Fruit fly (Drosophila melanogaster) whole organism, embryonic: Measurements from ENCODE around the gene CG31468.

Experiments used
- Antp ChIP-seq: fragments of 200-800 bp; sonication (Bioruptor generic); optimal IDR thresholded peaks from 3 replicates; lab custom pipeline; 2016; ENCODE audit warnings: missing biosample characterization, missing genetic modification characterization
- Atf3 ChIP-seq: fragments of 200-800 bp; sonication (Bioruptor generic); optimal IDR thresholded peaks from 3 replicates; lab custom pipeline; 2016; ENCODE audit warnings: missing biosample characterization, missing genetic modification characterization
- Atf6 ChIP-seq: fragments of 200-800 bp; sonication (Bioruptor generic); IDR thresholded peaks from 2 replicates; pipeline ENCODE4 v1.3.6; 2022; ENCODE audit warnings: missing biosample characterization, missing genetic modification characterization
- Blimp-1 ChIP-seq: fragments of 200-800 bp; sonication (Bioruptor generic); optimal IDR thresholded peaks from 3 replicates; lab custom pipeline; 2018; ENCODE audit warnings: missing biosample characterization, missing genetic modification characterization, mild to moderate bottlenecking, moderate library complexity, missing genetic modification reagents
- CG10565 ChIP-seq: fragments of 200-800 bp; sonication (Bioruptor generic); optimal IDR thresholded peaks from 3 replicates; lab custom pipeline; 2016; ENCODE audit warnings: missing biosample characterization, mild to moderate bottlenecking, missing genetic modification characterization
- CG11085 ChIP-seq: fragments of 200-800 bp; sonication (Bioruptor generic); IDR thresholded peaks from 2 replicates; pipeline ENCODE4 v1.3.6; 2022; ENCODE audit warnings: missing biosample characterization, missing genetic modification characterization
- CG11504 ChIP-seq: fragments of 200-800 bp; sonication (Bioruptor generic); optimal IDR thresholded peaks from 3 replicates; lab custom pipeline; 2019; ENCODE audit warnings: missing biosample characterization, mild to moderate bottlenecking, missing genetic modification characterization, moderate library complexity
- CG11560 ChIP-seq: fragments of 200-800 bp; sonication (Bioruptor generic); IDR thresholded peaks from 3 replicates; pipeline ENCODE4 v1.3.6; 2022; ENCODE audit warnings: missing biosample characterization, missing genetic modification characterization
- CG12659 ChIP-seq: fragments of 200-800 bp; sonication (Bioruptor generic); optimal IDR thresholded peaks from 3 replicates; lab custom pipeline; 2017; ENCODE audit warnings: mild to moderate bottlenecking, missing biosample characterization, missing genetic modification reagents, missing genetic modification characterization
- CG12744 ChIP-seq: fragments of 200-800 bp; sonication (Bioruptor generic); optimal IDR thresholded peaks from 2 replicates; lab custom pipeline; 2016; ENCODE audit warnings: missing biosample characterization, missing genetic modification characterization
- CG14667 ChIP-seq: fragments of 200-800 bp; sonication (Bioruptor generic); IDR thresholded peaks from 2 replicates; pipeline ENCODE4 v1.3.6; 2022; ENCODE audit warnings: missing biosample characterization, missing genetic modification characterization
- CG15269 ChIP-seq: fragments of 200-800 bp; sonication (Bioruptor generic); optimal IDR thresholded peaks from 2 replicates; lab custom pipeline; 2018; ENCODE audit warnings: missing biosample characterization, mild to moderate bottlenecking, missing genetic modification characterization, moderate library complexity
- CG17359 ChIP-seq: fragments of 200-800 bp; sonication (Bioruptor generic); optimal IDR thresholded peaks from 3 replicates; lab custom pipeline; 2018; ENCODE audit warnings: missing biosample characterization, mild to moderate bottlenecking, missing genetic modification characterization, moderate library complexity
- CG17829 ChIP-seq: fragments of 200-800 bp; optimal IDR thresholded peaks from 2 replicates; lab custom pipeline; 2019; ENCODE audit warnings: missing biosample characterization, mild to moderate bottlenecking, missing genetic modification characterization, moderate library complexity
- CG1792 ChIP-seq: fragments of 200-800 bp; sonication (Bioruptor generic); optimal IDR thresholded peaks from 2 replicates; lab custom pipeline; 2016; ENCODE audit warnings: missing biosample characterization, missing genetic modification characterization
- CG1832 ChIP-seq: fragments of 200-800 bp; sonication (Bioruptor generic); optimal IDR thresholded peaks from 2 replicates; lab custom pipeline; 2017; ENCODE audit warnings: missing biosample characterization, mild to moderate bottlenecking, missing genetic modification characterization, inconsistent platforms
- CG2116 ChIP-seq: fragments of 200-800 bp; sonication (Bioruptor generic); optimal IDR thresholded peaks from 3 replicates; lab custom pipeline; 2018; ENCODE audit warnings: missing biosample characterization, mild to moderate bottlenecking, missing genetic modification characterization
- CG2199 ChIP-seq: fragments of 200-800 bp; sonication (Bioruptor generic); IDR thresholded peaks from 3 replicates; pipeline ENCODE4 v1.3.6; 2022; ENCODE audit warnings: missing biosample characterization, missing genetic modification characterization
- CG2712 ChIP-seq: fragments of 200-800 bp; optimal IDR thresholded peaks from 3 replicates; lab custom pipeline; 2019; ENCODE audit warnings: missing biosample characterization, mild to moderate bottlenecking, missing genetic modification characterization, moderate library complexity
- CG2889 ChIP-seq: fragments of 200-800 bp; sonication (Bioruptor generic); IDR thresholded peaks from 3 replicates; pipeline ENCODE4 v1.3.6; 2022; ENCODE audit warnings: missing biosample characterization, missing genetic modification characterization
- CG3065 ChIP-seq: fragments of 200-800 bp; sonication (Bioruptor generic); optimal IDR thresholded peaks from 2 replicates; lab custom pipeline; 2016; ENCODE audit warnings: missing biosample characterization, missing genetic modification characterization
- CG34376 ChIP-seq: fragments of 200-800 bp; sonication (Bioruptor generic); optimal IDR thresholded peaks from 2 replicates; lab custom pipeline; 2018; ENCODE audit warnings: missing biosample characterization, mild to moderate bottlenecking, missing genetic modification characterization
- CG34422 ChIP-seq: fragments of 200-800 bp; sonication (Bioruptor generic); IDR thresholded peaks from 3 replicates; pipeline ENCODE4 v1.3.6; 2022; ENCODE audit warnings: missing biosample characterization, missing genetic modification characterization
- CG4404 ChIP-seq: fragments of 200-800 bp; sonication (Bioruptor generic); IDR thresholded peaks from 2 replicates; pipeline ENCODE4 v1.3.6; 2022; ENCODE audit warnings: missing biosample characterization, missing genetic modification characterization
- CG7786 ChIP-seq: fragments of 200-800 bp; sonication (Bioruptor generic); optimal IDR thresholded peaks from 2 replicates; lab custom pipeline; 2016; ENCODE audit warnings: missing biosample characterization, missing genetic modification characterization
- CG8290 ChIP-seq, 3 experiments: fragments of 200-800 bp; sonication (Bioruptor generic); optimal IDR thresholded peaks; 2 replicates each; lab custom pipeline; 2016 to 2019; ENCODE audit warnings: missing biosample characterization in 3 of 3, missing genetic modification characterization in 3 of 3, mild to moderate bottlenecking in 2 of 3, moderate library complexity in 1 of 3
- Doc2 ChIP-seq: fragments of 200-800 bp; sonication (Bioruptor generic); IDR thresholded peaks from 2 replicates; pipeline ENCODE4 v1.3.6; 2022; ENCODE audit warnings: missing biosample characterization, missing genetic modification characterization
- Hr78 ChIP-seq, 2 experiments: fragments of 200-800 bp in 1 of 2; fragments of >200 bp in 1 of 2; sonication (Bioruptor generic) in 1 of 2; optimal IDR thresholded peaks; 2 replicates each; lab custom pipeline; 2017 to 2019; ENCODE audit warnings: missing biosample characterization in 2 of 2, missing genetic modification characterization in 2 of 2, mild to moderate bottlenecking in 1 of 2, moderate library complexity in 1 of 2
- MESR4 ChIP-seq: fragments of 200-800 bp; sonication (Bioruptor generic); optimal IDR thresholded peaks from 2 replicates; lab custom pipeline; 2018; ENCODE audit warnings: missing biosample characterization, mild to moderate bottlenecking, missing genetic modification characterization, moderate library complexity
- NfI ChIP-seq: fragments of 200-800 bp; sonication (Bioruptor generic); optimal IDR thresholded peaks from 3 replicates; lab custom pipeline; 2018; ENCODE audit warnings: missing biosample characterization, mild to moderate bottlenecking, missing genetic modification characterization, moderate library complexity
- Ptx1 ChIP-seq: fragments of 200-800 bp; sonication (Bioruptor generic); IDR thresholded peaks from 2 replicates; pipeline ENCODE4 v1.3.6; 2022; ENCODE audit warnings: missing biosample characterization, missing genetic modification characterization
- Side ChIP-seq: fragments of 200-800 bp; sonication (Bioruptor generic); optimal IDR thresholded peaks from 2 replicates; lab custom pipeline; 2016; ENCODE audit warnings: missing biosample characterization, missing genetic modification characterization
- Taf1 ChIP-seq: fragments of 200-800 bp; sonication (Bioruptor generic); IDR thresholded peaks from 2 replicates; pipeline ENCODE4 v1.3.6; 2022; ENCODE audit warnings: missing biosample characterization, missing genetic modification characterization
- bigmax ChIP-seq: fragments of 200-800 bp; sonication (Bioruptor generic); optimal IDR thresholded peaks from 2 replicates; lab custom pipeline; 2018; ENCODE audit warnings: missing biosample characterization, mild to moderate bottlenecking, missing genetic modification characterization
- bsh ChIP-seq, 2 experiments: fragments of 200-800 bp; sonication (Bioruptor generic); optimal IDR thresholded peaks; 2 replicates each; lab custom pipeline; 2017 to 2018; ENCODE audit warnings: mild to moderate bottlenecking in 2 of 2, missing biosample characterization in 2 of 2, missing genetic modification characterization in 2 of 2, moderate library complexity in 1 of 2
- chm ChIP-seq: fragments of 200-800 bp; sonication (Bioruptor generic); IDR thresholded peaks from 2 replicates; pipeline ENCODE4 v1.3.6; 2022; ENCODE audit warnings: missing biosample characterization, missing genetic modification characterization
- ci ChIP-seq: fragments of 200-800 bp; sonication (Bioruptor generic); IDR thresholded peaks from 3 replicates; pipeline ENCODE4 v1.3.6; 2022; ENCODE audit warnings: missing biosample characterization, missing genetic modification characterization
- disco-r ChIP-seq: fragments of 200-800 bp; sonication (Bioruptor generic); optimal IDR thresholded peaks from 2 replicates; lab custom pipeline; 2016; ENCODE audit warnings: missing biosample characterization, missing genetic modification characterization
- ewg ChIP-seq: fragments of 200-800 bp; sonication (Bioruptor generic); optimal IDR thresholded peaks from 3 replicates; lab custom pipeline; 2017; ENCODE audit warnings: mild to moderate bottlenecking, missing biosample characterization, missing genetic modification reagents, missing genetic modification characterization
- fd96Cb ChIP-seq: fragments of 200-800 bp; sonication (Bioruptor generic); optimal IDR thresholded peaks from 2 replicates; lab custom pipeline; 2018; ENCODE audit warnings: missing biosample characterization, mild to moderate bottlenecking, missing genetic modification characterization, moderate library complexity
- hkb ChIP-seq, 2 experiments: fragments of 200-800 bp in 1 of 2; fragments of >200 bp in 1 of 2; sonication (Bioruptor generic) in 1 of 2; IDR thresholded peaks in 1 of 2; optimal IDR thresholded peaks in 1 of 2; 2 replicates each; pipeline versions ENCODE4 v1.3.6 to Lab custom; 2017 to 2022; ENCODE audit warnings: missing biosample characterization in 1 of 2, missing genetic modification characterization in 1 of 2
- inv ChIP-seq: fragments of 200-800 bp; sonication (Bioruptor generic); IDR thresholded peaks from 2 replicates; pipeline ENCODE4 v1.3.6; 2022; ENCODE audit warnings: missing biosample characterization, missing genetic modification characterization; ENCODE audit not compliant: partially characterized antibody
- lab ChIP-seq: fragments of 200-800 bp; sonication (Bioruptor generic); optimal IDR thresholded peaks from 3 replicates; lab custom pipeline; 2017; ENCODE audit warnings: missing biosample characterization, missing genetic modification characterization, mild to moderate bottlenecking, moderate library complexity, missing genetic modification reagents
- lmd ChIP-seq: fragments of 200-800 bp; sonication (Bioruptor generic); IDR thresholded peaks from 2 replicates; pipeline ENCODE4 v1.3.6; 2022; ENCODE audit warnings: missing biosample characterization, missing genetic modification characterization
- ranshi ChIP-seq: fragments of 200-800 bp; sonication (Bioruptor generic); IDR thresholded peaks from 2 replicates; pipeline ENCODE4 v1.3.6; 2022; ENCODE audit warnings: missing biosample characterization, missing genetic modification characterization
- tap ChIP-seq: fragments of 200-800 bp; optimal IDR thresholded peaks from 3 replicates; lab custom pipeline; 2019; ENCODE audit warnings: missing biosample characterization, mild to moderate bottlenecking, missing genetic modification characterization, moderate library complexity
- tll ChIP-seq, 2 experiments: fragments of 200-800 bp in 1 of 2; fragments of >200 bp in 1 of 2; sonication (Bioruptor generic) in 1 of 2; optimal IDR thresholded peaks; 2 replicates each; lab custom pipeline; 2017 to 2019; ENCODE audit warnings: missing biosample characterization in 2 of 2, missing genetic modification characterization in 2 of 2, mild to moderate bottlenecking in 1 of 2, moderate library complexity in 1 of 2
- toy ChIP-seq: fragments of 200-800 bp; sonication (Bioruptor generic); IDR thresholded peaks from 2 replicates; pipeline ENCODE4 v1.3.6; 2022; ENCODE audit warnings: missing biosample characterization, missing genetic modification characterization
- unc-4 ChIP-seq: fragments of 200-800 bp; sonication (Bioruptor generic); IDR thresholded peaks from 2 replicates; pipeline ENCODE4 v1.3.6; 2022; ENCODE audit warnings: missing biosample characterization, missing genetic modification characterization; ENCODE audit not compliant: partially characterized antibody
- zf30C ChIP-seq: fragments of 200-800 bp; sonication (Bioruptor generic); optimal IDR thresholded peaks from 3 replicates; lab custom pipeline; 2018; ENCODE audit warnings: missing biosample characterization, mild to moderate bottlenecking, missing genetic modification characterization

Gene CG31468

dm6 chr3R:23659598-23659997 lies 40.6 kb downstream of the CG31468 start (continued):
- TF ChIP-seq bsh (GFP tag; optimal IDR thresholded peaks at IDR 0.05; lab: Kevin White, UChicago) = peak in 1 of 2 experiments; percentile 67
- 0 out of 2 replicates have a peak, but pooled peaks have one; percentile 6 for TF ChIP-seq Ptx1 (GFP tag; lab: Robert Waterston, UW)
- no peak for TF ChIP-seq CG12659 (GFP tag; lab: Kevin White, UChicago)
- TF ChIP-seq CG1832 (GFP tag; lab: Kevin White, UChicago) = no peak
- no peak for TF ChIP-seq inv (GFP tag; lab: Robert Waterston, UW)
- TF ChIP-seq CG2199 (GFP tag; lab: Robert Waterston, UW) = no peak
- TF ChIP-seq Blimp-1 (GFP tag; lab: Kevin White, UChicago) = peak; percentile 56
- TF ChIP-seq CG17359 (tag; lab: Kevin White, UChicago) = peak; percentile 22
- no peak for TF ChIP-seq CG14667 (GFP tag; lab: Robert Waterston, UW)
- TF ChIP-seq Side = no peak
- no peak for TF ChIP-seq zf30C (GFP tag; lab: Kevin White, UChicago)
- TF ChIP-seq Atf6 (GFP tag; lab: Robert Waterston, UW) = no peak
- no peak for TF ChIP-seq CG10565 (GFP tag; lab: Kevin White, UChicago)
- no peak for TF ChIP-seq ci (GFP tag; lab: Robert Waterston, UW)
- peak; percentile 8 for TF ChIP-seq fd96Cb (tag; lab: Kevin White, UChicago)
- no peak for TF ChIP-seq CG34376 (GFP tag; lab: Kevin White, UChicago)
- TF ChIP-seq CG3065 = no peak
- TF ChIP-seq CG15269 (tag; lab: Kevin White, UChicago) = no peak
- TF ChIP-seq lmd (GFP tag; lab: Robert Waterston, UW) = no peak
- TF ChIP-seq Doc2 (GFP tag; lab: Robert Waterston, UW) = no peak
- no peak for TF ChIP-seq chm (GFP tag; lab: Robert Waterston, UW)
- no peak for TF ChIP-seq CG11085 (GFP tag; lab: Robert Waterston, UW)
- TF ChIP-seq CG11560 = no peak
- TF ChIP-seq CG2889 (GFP tag; lab: Robert Waterston, UW) = no peak
- no peak for TF ChIP-seq unc-4
- no peak for TF ChIP-seq Atf3 (GFP tag; lab: Kevin White, UChicago)
- TF ChIP-seq tap (tag; lab: Kevin White, UChicago) = no peak
- peak; percentile 33 for TF ChIP-seq CG11504 (tag; lab: Kevin White, UChicago)
- no peak for TF ChIP-seq toy (GFP tag; lab: Robert Waterston, UW)
- TF ChIP-seq tll (GFP tag; optimal IDR thresholded peaks at IDR 0.05; lab: Kevin White, UChicago) = no peak
- no peak for TF ChIP-seq Hr78 (GFP tag; optimal IDR thresholded peaks at IDR 0.05; lab: Kevin White, UChicago)
- no peak for TF ChIP-seq CG1792 (GFP tag; lab: Kevin White, UChicago)
- TF ChIP-seq lab (GFP tag; lab: Kevin White, UChicago) = no peak
- TF ChIP-seq hkb (optimal IDR thresholded peaks at IDR 0.05; lab: Kevin White, UChicago) = no peak
- TF ChIP-seq hkb (GFP tag; IDR thresholded peaks at IDR 0.05; lab: Robert Waterston, UW) = no peak
- no peak for TF ChIP-seq CG12744 (GFP tag; lab: Kevin White, UChicago)
- TF ChIP-seq MESR4 (GFP tag; lab: Kevin White, UChicago) = no peak
- no peak for TF ChIP-seq CG2116 (GFP tag; lab: Kevin White, UChicago)
- no peak for TF ChIP-seq ewg (GFP tag; lab: Kevin White, UChicago)
- no peak for TF ChIP-seq disco-r (GFP tag; lab: Kevin White, UChicago)
- TF ChIP-seq CG4404 = no peak
- no peak for TF ChIP-seq CG34422 (GFP tag; lab: Robert Waterston, UW)
- no peak for TF ChIP-seq ranshi (GFP tag; lab: Robert Waterston, UW)
- TF ChIP-seq CG2712 (tag; lab: Kevin White, UChicago) = peak; percentile 39
- no peak for TF ChIP-seq CG17829 (tag; lab: Kevin White, UChicago)
- no peak for TF ChIP-seq bigmax (GFP tag; lab: Kevin White, UChicago)
- no peak for TF ChIP-seq Antp
- TF ChIP-seq CG7786 (GFP tag; lab: Kevin White, UChicago) = no peak
- TF ChIP-seq CG8290 (GFP tag; optimal IDR thresholded peaks at IDR 0.05; lab: Kevin White, UChicago) = no peak
- TF ChIP-seq CG8290 (tag; optimal IDR thresholded peaks at IDR 0.05; lab: Kevin White, UChicago) = no peak
- TF ChIP-seq NfI (GFP tag; lab: Kevin White, UChicago) = no peak
- no peak for TF ChIP-seq Taf1 (GFP tag; lab: Robert Waterston, UW)
